Worm (Caenorhabditis elegans) whole organism, late embryonic: ENCODE results near the gene K05G3.1.
"Not testable (repeated sequence)": the region's sequence is repeated elsewhere in the genome, so short reads cannot be mapped to it uniquely, and the experiment has no call there.

Experiments
- ama-1 ChIP-seq: fragments of 150-350 bp; optimal IDR thresholded peaks from 2 replicates; lab custom pipeline; 2014
- ceh-9 ChIP-seq: sonication (generic microtip); optimal IDR thresholded peaks from 2 replicates; lab custom pipeline; 2016; ENCODE audit warnings: mild to moderate bottlenecking, missing genetic modification characterization, inconsistent platforms, missing compliant biosample characterization
- elt-2 ChIP-seq: sonication (generic microtip); optimal IDR thresholded peaks from 2 replicates; lab custom pipeline; 2016; ENCODE audit warnings: missing genetic modification reagents, missing genetic modification characterization, missing compliant biosample characterization
- ets-4 ChIP-seq: sonication (generic microtip); optimal IDR thresholded peaks from 2 replicates; lab custom pipeline; 2016; ENCODE audit warnings: missing genetic modification characterization, missing compliant biosample characterization
- fkh-10 ChIP-seq: fragments of 150-350 bp; optimal IDR thresholded peaks from 2 replicates; lab custom pipeline; 2014; ENCODE audit warnings: missing biosample characterization, missing genetic modification reagents, missing genetic modification characterization
- hlh-30 ChIP-seq: sonication (generic microtip); optimal IDR thresholded peaks from 2 replicates; lab custom pipeline; 2017; ENCODE audit warnings: antibody characterized with exemption, missing genetic modification characterization, missing compliant biosample characterization; ENCODE audit not compliant: insufficient read depth
- madf-2 ChIP-seq: sonication (generic microtip); optimal IDR thresholded peaks from 2 replicates; lab custom pipeline; 2017; ENCODE audit warnings: missing genetic modification characterization, missing compliant biosample characterization
- pat-9 ChIP-seq: fragments of 200-800 bp; sonication (Bioruptor generic); optimal IDR thresholded peaks from 2 replicates; lab custom pipeline; 2018; ENCODE audit warnings: mild to moderate bottlenecking, missing genetic modification characterization, moderate library complexity, missing compliant biosample characterization
- rnt-1 ChIP-seq: sonication (generic microtip); optimal IDR thresholded peaks from 2 replicates; lab custom pipeline; 2016; ENCODE audit warnings: missing genetic modification characterization, missing compliant biosample characterization
- tbx-7 ChIP-seq: sonication (generic microtip); optimal IDR thresholded peaks from 2 replicates; lab custom pipeline; 2016; ENCODE audit warnings: missing genotype, missing genetic modification characterization, missing compliant biosample characterization
- zip-5 ChIP-seq: sonication (generic microtip); optimal IDR thresholded peaks from 2 replicates; lab custom pipeline; 2016; ENCODE audit warnings: missing genetic modification characterization, missing compliant biosample characterization

DNA sequence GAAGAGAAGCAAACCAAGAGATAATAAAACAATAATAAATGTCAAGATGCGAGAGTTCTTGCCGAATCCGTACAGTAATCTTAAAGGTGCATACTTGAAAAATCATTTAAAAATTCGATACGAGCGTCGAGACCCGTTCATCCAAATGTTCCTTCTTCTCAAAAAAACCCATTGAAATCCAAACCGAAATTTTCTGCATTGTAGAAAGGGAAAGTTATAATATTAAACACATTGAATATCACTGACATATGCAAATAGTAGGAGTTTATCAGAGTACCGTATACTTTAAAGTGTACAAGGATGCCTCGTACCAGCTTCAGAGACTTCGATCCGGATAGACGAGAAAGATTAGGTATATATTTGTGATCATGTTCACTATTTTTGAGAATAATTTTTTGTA lies 14.1 kb downstream of the K05G3.1 start, which contains the start of gene T25D1.2:
- TF ChIP-seq ets-4 (tag; lab: Kevin White, UChicago); fkh-10 (GFP tag; lab: Kevin White, UChicago); elt-2 (tag; lab: Kevin White, UChicago); pat-9; madf-2; zip-5 (tag; lab: Kevin White, UChicago); tbx-7; rnt-1 (tag; lab: Kevin White, UChicago); ceh-9; ama-1 (lab: Kevin White, UChicago); hlh-30 (tag; lab: Kevin White, UChicago): not testable (repeated sequence)
